Worm (Caenorhabditis elegans): ENCODE measurements around the gene mes-6.
A peak's percentile ranks its signal among the peaks of the same experiment; 100 is the strongest.

mes-6 gene

ce11 chrIV:8530042-8531027 is 19.3 kb downstream of the mes-6 start:
- TF ChIP-seq skn-1 (tag; optimal IDR thresholded peaks at IDR 0.05) (peak; percentile 43), crh-2 (tag; optimal IDR thresholded peaks at IDR 0.05) (peak; percentile 89), lsy-2 (tag; optimal IDR thresholded peaks at IDR 0.05) (peak in 1 of 2 experiments; percentile 60), ztf-11 (tag; optimal IDR thresholded peaks at IDR 0.05) (no peak), ZK546.5 (tag; optimal IDR thresholded peaks at IDR 0.05) (no peak), mbf-1 (tag; optimal IDR thresholded peaks at IDR 0.05) (no peak), lin-39 (tag; optimal IDR thresholded peaks at IDR 0.05) (no peak), Y55F3AM.14 (GFP tag; optimal IDR thresholded peaks at IDR 0.05) (peak; percentile 39), nhr-10 (tag; optimal IDR thresholded peaks at IDR 0.05) (no peak), unc-62 (GFP tag; optimal IDR thresholded peaks at IDR 0.05) (no peak), nhr-23 (tag; optimal IDR thresholded peaks at IDR 0.05) (no peak), elt-3 (tag; optimal IDR thresholded peaks at IDR 0.05) (no peak), ztf-4 (tag; optimal IDR thresholded peaks at IDR 0.05) (peak; percentile 49), F13H6.1 (tag; optimal IDR thresholded peaks at IDR 0.05) (peak; percentile 60), sma-3 (GFP tag; optimal IDR thresholded peaks at IDR 0.05) (peak; percentile 94), nhr-6 (tag; optimal IDR thresholded peaks at IDR 0.05) (peak; percentile 67), nhr-21 (tag; optimal IDR thresholded peaks at IDR 0.05) (peak; percentile 92), peb-1 (tag; optimal IDR thresholded peaks at IDR 0.05) (no peak), aly-2 (tag; optimal IDR thresholded peaks at IDR 0.05) (no peak), mdl-1 (tag; optimal IDR thresholded peaks at IDR 0.05) (peak; percentile 36 to 64), dmd-4 (tag; optimal IDR thresholded peaks at IDR 0.05) (no peak), egl-27 (tag; optimal IDR thresholded peaks at IDR 0.05) (peak; percentile 89), nhr-25 (tag; optimal IDR thresholded peaks at IDR 0.05) (peak; percentile 91), R02D3.7 (tag; optimal IDR thresholded peaks at IDR 0.05) (no peak), nhr-11 (tag; optimal IDR thresholded peaks at IDR 0.05) (no peak), alr-1 (tag; optimal IDR thresholded peaks at IDR 0.05) (no peak), blmp-1 (tag; optimal IDR thresholded peaks at IDR 0.05; ENCODE audit: insufficient read depth) (peak; percentile 97), nhr-237 (tag; optimal IDR thresholded peaks at IDR 0.05) (no peak), zag-1 (tag; optimal IDR thresholded peaks at IDR 0.05) (no peak), fos-1 (tag; optimal IDR thresholded peaks at IDR 0.05) (peak; percentile 99), ztf-1 (GFP tag; conservative IDR thresholded peaks at IDR 0.05) (no peak), ceh-16 (tag; optimal IDR thresholded peaks at IDR 0.05) (no peak), sma-9 (GFP tag; optimal IDR thresholded peaks at IDR 0.05) (peak; percentile 96), sma-9 (tag; optimal IDR thresholded peaks at IDR 0.05) (no peak), C34F6.9 (tag; optimal IDR thresholded peaks at IDR 0.05) (peak; percentile 16), lin-13 (GFP tag; optimal IDR thresholded peaks at IDR 0.05) (no peak), mab-5 (tag; optimal IDR thresholded peaks at IDR 0.05) (peak; percentile 5), gmeb-1 (tag; optimal IDR thresholded peaks at IDR 0.05) (peak; percentile 58), nhr-77 (tag; optimal IDR thresholded peaks at IDR 0.05) (no peak), nhr-12 (tag; optimal IDR thresholded peaks at IDR 0.05) (no peak), elt-1 (tag; optimal IDR thresholded peaks at IDR 0.05) (no peak), nhr-129 (tag; optimal IDR thresholded peaks at IDR 0.05) (peak; percentile 46), lin-11 (tag; optimal IDR thresholded peaks at IDR 0.05) (no peak), sem-4 (tag; optimal IDR thresholded peaks at IDR 0.05) (peak; percentile 69)

- TF ChIP-seq fos-1 (tag; optimal IDR thresholded peaks at IDR 0.05) (peak; percentile 75), sma-9 (GFP tag; optimal IDR thresholded peaks at IDR 0.05) (peak; percentile 85), sma-9 (tag; optimal IDR thresholded peaks at IDR 0.05) (no peak), snpc-4 (tag; optimal IDR thresholded peaks at IDR 0.05) (no peak), elt-3 (tag; optimal IDR thresholded peaks at IDR 0.05) (no peak), crh-2 (tag; optimal IDR thresholded peaks at IDR 0.05) (peak; percentile 11), sma-3 (GFP tag; optimal IDR thresholded peaks at IDR 0.05) (peak; percentile 22), blmp-1 (tag; optimal IDR thresholded peaks at IDR 0.05; ENCODE audit: insufficient read depth) (peak; percentile 67)
Measured at ce11 chrIV:8532024-8532423, 20.9 kb downstream of the mes-6 start.
